Fruit fly (Drosophila melanogaster): ENCODE data around the gene ovo.

Gene ovo

dm6 chrX:5041525-5042454 lies 6.3 kb upstream of the ovo start (continued):
- TF ChIP-seq schlank (tag; optimal IDR thresholded peaks at IDR 0.05) = peak; percentile 26

- TF ChIP-seq lbe (GFP tag; optimal IDR thresholded peaks at IDR 0.05) (peak; percentile 1), corto (GFP tag; optimal IDR thresholded peaks at IDR 0.05) (peak; percentile 8), CG4360 (GFP tag; IDR thresholded peaks at IDR 0.05) (peak; percentile 96), CG7745 (tag; optimal IDR thresholded peaks at IDR 0.05) (no peak), cg (GFP tag; optimal IDR thresholded peaks at IDR 0.05) (peak; percentile 30), zen (tag; optimal IDR thresholded peaks at IDR 0.05) (peak; percentile 4), bbx (GFP tag; IDR thresholded peaks at IDR 0.05; ENCODE audit: partially characterized antibody) (0 out of 2 replicates have a peak, but pooled peaks have one; percentile 7), bsh (GFP tag; optimal IDR thresholded peaks at IDR 0.05) (peak in 1 of 2 experiments; percentile 51), Eip74EF (GFP tag; optimal IDR thresholded peaks at IDR 0.05) (no peak)
Observed at dm6 chrX:5044433-5045110, 3.5 kb upstream of the ovo start.

- TF ChIP-seq Drgx (GFP tag; IDR thresholded peaks at IDR 0.05) = 0 out of 2 replicates have a peak, but pooled peaks have one; percentile 41
- TF ChIP-seq sens (GFP tag) = peak; percentile 43
- no peak for TF ChIP-seq Lim3 (GFP tag; IDR thresholded peaks at IDR 0.05)
- TF ChIP-seq lbe (GFP tag; optimal IDR thresholded peaks at IDR 0.05) = peak; percentile 57
- TF ChIP-seq bsh (GFP tag; optimal IDR thresholded peaks at IDR 0.05) = peak in 1 of 2 experiments; percentile 80
Observed at dm6 chrX:5045158-5045557, 2.9 kb upstream of the ovo start.

dm6 chrX:5046256-5046894 lies 1.7 kb upstream of the ovo start:
- peak; percentile 71 for TF ChIP-seq CG16815 (GFP tag; optimal IDR thresholded peaks at IDR 0.05)
- TF ChIP-seq D19B (GFP tag; optimal IDR thresholded peaks at IDR 0.05) = peak; percentile 26
- no peak for TF ChIP-seq CG2129 (GFP tag; IDR thresholded peaks at IDR 0.05; ENCODE audit: partially characterized antibody)
- no peak for TF ChIP-seq CG11398 (GFP tag; optimal IDR thresholded peaks at IDR 0.05)
- TF ChIP-seq Xrp1 (GFP tag; IDR thresholded peaks at IDR 0.05) = peak; percentile 90
- 0 out of 2 replicates have a peak, but pooled peaks have one; percentile 33 for TF ChIP-seq gt (GFP tag; IDR thresholded peaks at IDR 0.05)
- TF ChIP-seq CG14050 (GFP tag; IDR thresholded peaks at IDR 0.05) = peak; percentile 65
- peak; percentile 28; the same call in 1 of the 3 replicates for TF ChIP-seq Optix (GFP tag; IDR thresholded peaks at IDR 0.05)
- no peak for TF ChIP-seq cad (GFP tag; optimal IDR thresholded peaks at IDR 0.05)
- TF ChIP-seq Rx (GFP tag; IDR thresholded peaks at IDR 0.05) = peak; percentile 54
- TF ChIP-seq CG3281 (GFP tag; optimal IDR thresholded peaks at IDR 0.05) = peak; percentile 68
- peak; percentile 83 for TF ChIP-seq lilli (GFP tag; optimal IDR thresholded peaks at IDR 0.05)
- peak; percentile 59 for TF ChIP-seq CG9817 (tag; optimal IDR thresholded peaks at IDR 0.05)
- TF ChIP-seq CG32772 (GFP tag; IDR thresholded peaks at IDR 0.05) = peak; percentile 77
- TF ChIP-seq cas (GFP tag; IDR thresholded peaks at IDR 0.05) = no peak
- TF ChIP-seq CG8765 (GFP tag; IDR thresholded peaks at IDR 0.05) = peak; percentile 33; the same call in 1 of the 2 replicates
- TF ChIP-seq Camta (GFP tag; optimal IDR thresholded peaks at IDR 0.05) = peak; percentile 71
- TF ChIP-seq cg (GFP tag; optimal IDR thresholded peaks at IDR 0.05) = no peak
- peak; percentile 29 for TF ChIP-seq CG4707 (GFP tag; optimal IDR thresholded peaks at IDR 0.05)
- TF ChIP-seq CG3838 (GFP tag; optimal IDR thresholded peaks at IDR 0.05) = no peak
- TF ChIP-seq Mes4 (GFP tag; optimal IDR thresholded peaks at IDR 0.05) = peak; percentile 41
- TF ChIP-seq Lpt (GFP tag; optimal IDR thresholded peaks at IDR 0.05) = no peak
- peak; percentile 80 for TF ChIP-seq gsb-n (tag; optimal IDR thresholded peaks at IDR 0.05)
- TF ChIP-seq CG13287 (GFP tag; IDR thresholded peaks at IDR 0.05; ENCODE audit: partially characterized antibody) = no peak
- TF ChIP-seq ara (GFP tag; IDR thresholded peaks at IDR 0.05) = peak; percentile 81
- no peak for TF ChIP-seq dan (GFP tag; IDR thresholded peaks at IDR 0.05)
- TF ChIP-seq sc (optimal IDR thresholded peaks at IDR 0.05) = no peak
- peak; percentile 55 for TF ChIP-seq sc (GFP tag; optimal IDR thresholded peaks at IDR 0.05)
- TF ChIP-seq CG2875 (GFP tag; optimal IDR thresholded peaks at IDR 0.05) = peak; percentile 58

Data from whole organism, embryonic.